Worm (Caenorhabditis elegans): Measurements from ENCODE around the gene fbxa-160.

fbxa-160 gene

ce11 chrII:1603049-1603448 is 21.4 kb downstream of the fbxa-160 start:
- no peak for TF ChIP-seq unc-62 (GFP tag; optimal IDR thresholded peaks at IDR 0.05)

ce11 chrII:1601507-1601906 is 23.0 kb downstream of the fbxa-160 start, which contains the start of gene bath-47:
Gene bath-47, plus strand, starts transcription at chrII:1601811.
- no peak for TF ChIP-seq unc-62 (GFP tag; optimal IDR thresholded peaks at IDR 0.05)

ce11 chrII:1600661-1601060 is 23.8 kb downstream of the fbxa-160 start, which contains the start of gene bath-26:
Gene bath-26, minus strand, starts transcription at chrII:1600761.
- TF ChIP-seq unc-62 (GFP tag; optimal IDR thresholded peaks at IDR 0.05): no peak

- no peak for TF ChIP-seq unc-62 (GFP tag; optimal IDR thresholded peaks at IDR 0.05)
These were observed 27.1 kb downstream of the fbxa-160 start, which contains the start of gene bath-46 for ce11 chrII:1597101-1598088. Gene bath-46, plus strand, starts transcription at chrII:1597906.

- no peak for TF ChIP-seq unc-62 (GFP tag; optimal IDR thresholded peaks at IDR 0.05)
These were observed 29.3 kb downstream of the fbxa-160 start, which contains the start of gene clec-20 for ce11 chrII:1595137-1595536. Gene clec-20, minus strand, starts transcription at chrII:1595237.

ce11 chrII:1589845-1590244 is 34.6 kb downstream of the fbxa-160 start, which contains the start of gene T07H3.7:
Gene T07H3.7, minus strand, starts transcription at chrII:1589945.
- TF ChIP-seq unc-62 (GFP tag; optimal IDR thresholded peaks at IDR 0.05): no peak

- no peak for TF ChIP-seq unc-62 (GFP tag; optimal IDR thresholded peaks at IDR 0.05)
These were observed 38.2 kb downstream of the fbxa-160 start, which contains the start of gene T07H3.8 for ce11 chrII:1586305-1586704. Gene T07H3.8, plus strand, starts transcription at chrII:1586605.

ce11 chrII:1584140-1584539 is 40.3 kb downstream of the fbxa-160 start, which contains the start of gene clec-21:
Gene clec-21, minus strand, starts transcription at chrII:1584240.
- TF ChIP-seq unc-62 (GFP tag; optimal IDR thresholded peaks at IDR 0.05): no peak

ce11 chrII:1579886-1580285 is 44.6 kb downstream of the fbxa-160 start, which contains the start of gene math-38:
Gene math-38, minus strand, starts transcription at chrII:1579986.
- no peak for TF ChIP-seq unc-62 (GFP tag; optimal IDR thresholded peaks at IDR 0.05)

ce11 chrII:1576772-1577171 is 47.7 kb downstream of the fbxa-160 start:
- no peak for TF ChIP-seq unc-62 (GFP tag; optimal IDR thresholded peaks at IDR 0.05)

ce11 chrII:1576030-1576429 is 48.4 kb downstream of the fbxa-160 start, which contains the start of gene K05F6.10:
Gene K05F6.10, minus strand, starts transcription at chrII:1576130.
- TF ChIP-seq unc-62 (GFP tag; optimal IDR thresholded peaks at IDR 0.05): no peak
